Worm (Caenorhabditis elegans): ENCODE measurements around the gene skr-8.

The skr-8 gene

DNA sequence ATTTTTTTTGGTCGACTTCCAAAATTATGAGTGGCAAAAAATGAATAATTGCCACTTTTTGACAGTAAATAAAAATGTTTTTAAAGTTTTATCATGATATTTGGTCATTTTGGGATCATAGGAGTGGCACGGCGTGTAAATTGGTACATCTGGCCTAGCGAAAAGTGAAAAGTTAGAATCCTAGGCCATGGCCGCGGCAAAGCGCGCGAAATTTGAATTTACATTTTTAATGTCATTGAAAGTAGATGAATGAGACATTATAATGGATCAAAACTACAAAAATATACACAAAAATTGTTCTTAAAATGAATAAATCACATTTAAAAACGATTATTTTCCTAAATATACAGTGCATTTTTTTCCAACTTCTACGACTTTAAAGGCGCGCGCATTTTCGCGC lies 39.1 kb downstream of the skr-8 start:
- TF ChIP-seq mls-2 (tag; optimal IDR thresholded peaks at IDR 0.05) (no peak), snpc-4 (tag; optimal IDR thresholded peaks at IDR 0.05) (no peak), unc-120 (tag; optimal IDR thresholded peaks at IDR 0.05; ENCODE audit: poor library complexity, severe bottlenecking) (no peak), lin-13 (tag; optimal IDR thresholded peaks at IDR 0.05) (no peak), ztf-11 (tag; optimal IDR thresholded peaks at IDR 0.05) (no peak), bed-3 (GFP tag; optimal IDR thresholded peaks at IDR 0.05) (no peak), tbx-8 (GFP tag; optimal IDR thresholded peaks at IDR 0.05) (no peak), elt-1 (tag; optimal IDR thresholded peaks at IDR 0.05; ENCODE audit: borderline replicate concordance, insufficient read depth) (no peak), M03D4.4 (tag; optimal IDR thresholded peaks at IDR 0.05) (no peak), nhr-2 (tag; optimal IDR thresholded peaks at IDR 0.05) (no peak), hlh-1 (tag; optimal IDR thresholded peaks at IDR 0.05) (no peak), flh-1 (GFP tag; optimal IDR thresholded peaks at IDR 0.05) (no peak)

DNA sequence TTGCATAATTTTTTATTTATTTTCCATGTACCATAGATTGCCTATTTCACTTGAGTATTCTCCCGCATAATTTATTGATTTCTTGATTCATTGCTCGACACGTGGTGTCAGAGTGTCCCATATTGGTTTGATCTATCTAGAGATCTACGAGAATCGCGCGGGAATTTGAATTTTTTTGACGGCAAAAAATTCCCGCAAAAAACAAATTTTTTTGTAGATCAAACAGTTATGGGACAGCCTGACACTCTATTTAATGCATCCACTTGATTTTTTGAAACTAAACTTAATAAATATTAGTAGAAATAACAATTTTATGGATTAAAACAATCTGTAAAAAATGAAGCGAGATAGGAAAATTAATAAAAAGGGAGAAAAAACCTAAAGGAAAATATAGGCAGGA lies 39.7 kb downstream of the skr-8 start:
- TF ChIP-seq bed-3 (GFP tag; optimal IDR thresholded peaks at IDR 0.05), result no peak
- TF ChIP-seq nhr-2 (tag; optimal IDR thresholded peaks at IDR 0.05), result no peak
- no peak for TF ChIP-seq unc-120 (tag; optimal IDR thresholded peaks at IDR 0.05; ENCODE audit: poor library complexity, severe bottlenecking)

DNA sequence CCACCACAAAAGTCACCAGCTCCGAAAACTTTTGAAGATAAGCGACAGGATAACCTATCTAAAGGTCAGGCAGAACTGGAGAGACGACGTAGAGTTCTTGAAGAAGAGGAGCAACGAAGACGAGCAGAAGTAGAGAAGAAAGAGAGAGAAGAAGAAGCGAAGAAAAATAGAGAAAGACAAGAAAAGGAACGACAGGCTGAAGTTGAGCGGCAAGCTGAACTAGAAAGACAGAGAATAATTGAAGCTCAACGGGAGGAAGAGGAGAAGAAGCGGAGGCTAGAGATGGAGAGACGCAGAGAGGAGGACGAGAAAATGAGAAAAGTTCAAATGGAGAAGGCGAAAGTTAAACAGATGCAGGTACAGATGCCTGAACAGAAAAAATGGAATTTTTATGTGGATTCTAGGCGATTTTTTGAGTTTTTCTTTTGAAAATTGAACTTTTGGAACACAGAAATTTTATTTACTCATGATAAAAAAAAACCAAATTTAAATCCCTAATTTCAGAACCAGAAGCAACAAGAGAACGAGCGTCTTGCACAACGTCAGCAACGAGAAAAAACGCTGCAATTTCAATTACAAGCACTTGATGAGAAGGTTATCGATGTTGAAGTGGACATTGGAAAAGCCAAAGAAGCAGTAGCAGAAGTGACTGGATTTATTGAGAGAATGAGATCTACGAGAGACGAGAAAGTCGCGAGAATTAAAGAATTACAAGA lies 44.4 kb downstream of the skr-8 start:
- TF ChIP-seq ces-1 (GFP tag; optimal IDR thresholded peaks at IDR 0.05) (peak; percentile 33), snpc-4 (tag; optimal IDR thresholded peaks at IDR 0.05) (no peak), unc-39 (tag; optimal IDR thresholded peaks at IDR 0.05) (no peak), mep-1 (tag; optimal IDR thresholded peaks at IDR 0.05) (no peak), mab-5 (tag; optimal IDR thresholded peaks at IDR 0.05) (no peak), zip-8 (tag; optimal IDR thresholded peaks at IDR 0.05) (no peak)

DNA sequence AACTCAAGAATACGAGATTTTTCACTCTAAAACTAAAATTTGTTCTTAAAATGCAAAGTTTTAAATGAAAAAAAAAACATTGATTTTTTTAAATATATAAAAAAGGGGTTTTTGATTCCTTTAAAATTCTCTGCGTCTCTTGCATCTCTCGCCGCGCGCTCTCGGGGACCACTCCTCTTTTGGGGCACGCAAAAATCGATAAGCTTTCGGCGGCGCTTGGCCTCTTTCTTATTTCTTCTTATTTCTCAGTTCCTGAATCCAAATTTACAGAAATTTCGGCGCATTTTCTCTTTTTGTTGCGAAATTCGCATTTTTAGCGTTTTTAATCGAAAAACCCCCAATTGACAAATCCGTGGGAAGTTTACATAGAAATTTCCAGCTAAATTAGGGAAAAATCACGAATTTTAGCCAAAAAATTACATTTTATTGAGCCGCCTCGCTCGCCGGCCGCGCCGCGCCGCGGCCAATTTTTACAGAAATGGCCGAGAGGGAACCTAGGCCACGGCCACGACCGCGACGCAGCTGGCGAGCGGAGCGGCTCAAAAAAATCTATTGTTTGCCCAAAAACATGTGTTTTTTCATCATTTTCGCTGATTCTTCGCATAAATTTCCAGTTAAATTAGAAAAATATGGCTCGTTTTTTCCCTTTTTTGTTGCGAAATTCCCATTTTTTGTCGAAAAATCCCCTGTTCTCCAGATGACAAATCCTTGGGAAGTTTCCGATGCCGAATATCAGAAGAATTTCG lies 46.5 kb downstream of the skr-8 start, which contains the start of gene itsn-1:
itsn-1 (plus strand) TSS at position 696 of the 746 bp plus-strand sequence.
- TF ChIP-seq unc-39 (tag; optimal IDR thresholded peaks at IDR 0.05) (no peak), nhr-12 (tag; optimal IDR thresholded peaks at IDR 0.05) (no peak), nhr-237 (tag; optimal IDR thresholded peaks at IDR 0.05) (no peak), tbx-8 (GFP tag; optimal IDR thresholded peaks at IDR 0.05) (no peak), mab-5 (tag; optimal IDR thresholded peaks at IDR 0.05) (no peak), zip-8 (tag; optimal IDR thresholded peaks at IDR 0.05) (no peak), ham-2 (GFP tag; optimal IDR thresholded peaks at IDR 0.05) (no peak)

DNA sequence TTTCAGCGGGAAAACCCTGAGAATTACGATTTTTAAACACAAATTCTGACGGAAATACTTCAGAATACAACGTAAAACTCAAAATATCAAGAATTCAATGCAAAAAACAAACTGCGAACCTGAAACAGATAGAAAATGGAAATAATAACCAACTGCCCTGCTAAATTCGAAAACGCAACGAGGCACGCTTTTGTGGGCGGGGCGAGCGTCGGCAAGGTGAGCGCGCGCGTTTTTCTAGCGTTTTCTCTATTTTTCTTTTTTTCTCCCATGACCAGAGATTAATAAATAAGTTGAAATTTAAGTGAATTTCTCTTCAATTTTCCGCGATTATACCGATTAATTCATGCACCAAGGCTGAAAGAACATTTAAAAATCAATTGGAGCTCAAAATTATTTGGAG lies 47.0 kb downstream of the skr-8 start, which contains the start of gene uaf-2:
uaf-2 (minus strand) TSS at position 183 of the 400 bp plus-strand sequence.
- no peak for TF ChIP-seq tbx-8 (GFP tag; optimal IDR thresholded peaks at IDR 0.05)
- no peak for TF ChIP-seq elt-1 (tag; optimal IDR thresholded peaks at IDR 0.05; ENCODE audit: borderline replicate concordance, insufficient read depth)
- TF ChIP-seq ceh-39 (tag; optimal IDR thresholded peaks at IDR 0.05), result peak; percentile 33
- peak; percentile 48 for TF ChIP-seq mep-1 (tag; optimal IDR thresholded peaks at IDR 0.05)

DNA sequence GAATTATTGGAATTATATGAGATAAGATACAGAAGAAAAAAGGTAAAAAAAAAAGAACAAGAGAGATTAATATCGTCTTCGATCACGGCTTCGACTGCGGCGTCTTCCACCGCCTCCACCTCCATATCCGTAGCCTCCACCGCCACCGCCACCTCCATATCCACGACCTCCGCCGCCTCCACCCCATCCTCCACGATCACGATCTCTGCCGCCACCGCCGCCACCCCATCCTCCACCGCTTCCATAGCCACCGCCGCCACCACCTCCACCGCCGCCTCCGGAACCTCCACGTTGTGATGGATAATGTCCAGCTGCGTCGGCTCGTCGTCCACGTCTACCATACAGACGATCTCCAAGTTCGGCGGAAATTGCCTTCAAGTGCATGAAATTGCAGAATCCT lies 48.8 kb downstream of the skr-8 start:
- TF ChIP-seq elt-3 (tag; optimal IDR thresholded peaks at IDR 0.05), result no peak
- TF ChIP-seq drap-1 (GFP tag; optimal IDR thresholded peaks at IDR 0.05), result no peak
- no peak for TF ChIP-seq bed-3 (GFP tag; optimal IDR thresholded peaks at IDR 0.05)
- no peak for TF ChIP-seq hlh-1 (tag; optimal IDR thresholded peaks at IDR 0.05)
- TF ChIP-seq cnd-1 (tag; optimal IDR thresholded peaks at IDR 0.05), result no peak

DNA sequence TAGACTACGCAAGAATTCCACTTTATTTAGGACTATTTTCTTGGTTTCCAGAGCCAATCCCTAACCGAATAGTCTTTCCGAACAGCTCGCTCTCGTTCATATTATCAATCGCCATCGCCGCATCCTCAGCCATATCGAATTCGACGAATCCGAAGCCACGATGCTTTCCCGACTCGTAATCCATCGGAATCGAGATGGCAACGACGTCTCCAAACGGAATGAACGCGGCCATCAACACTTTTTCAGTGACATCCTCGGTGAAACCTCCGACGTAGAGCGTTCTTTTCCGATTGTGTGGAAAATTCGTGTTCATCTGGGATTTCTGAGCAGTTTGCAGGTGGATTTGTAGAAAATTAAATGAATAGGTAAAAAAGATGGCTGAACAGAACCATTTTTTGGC lies 49.3 kb downstream of the skr-8 start, which contains the start of gene cyn-13:
cyn-13 (minus strand) TSS at position 313 of the 400 bp plus-strand sequence.
- TF ChIP-seq unc-120 (tag; optimal IDR thresholded peaks at IDR 0.05; ENCODE audit: poor library complexity, severe bottlenecking), result no peak
- no peak for TF ChIP-seq pha-4 (tag; optimal IDR thresholded peaks at IDR 0.05)
- no peak for TF ChIP-seq nhr-237 (tag; optimal IDR thresholded peaks at IDR 0.05)
- no peak for TF ChIP-seq cnd-1 (tag; optimal IDR thresholded peaks at IDR 0.05)
- TF ChIP-seq ceh-39 (tag; optimal IDR thresholded peaks at IDR 0.05), result no peak
- TF ChIP-seq ham-2 (GFP tag; optimal IDR thresholded peaks at IDR 0.05), result no peak
- no peak for TF ChIP-seq tbx-8 (GFP tag; optimal IDR thresholded peaks at IDR 0.05)
- TF ChIP-seq unc-39 (tag; optimal IDR thresholded peaks at IDR 0.05), result no peak
- no peak for TF ChIP-seq ceh-43 (GFP tag; optimal IDR thresholded peaks at IDR 0.05)
- no peak for TF ChIP-seq nhr-28 (tag; optimal IDR thresholded peaks at IDR 0.05)
- TF ChIP-seq elt-3 (tag; optimal IDR thresholded peaks at IDR 0.05), result no peak
